Fruit fly (Drosophila melanogaster): ENCODE measurements around the gene CG43098.

CG43098 gene

dm6 chr3L:3632500-3633183 is 26.2 kb upstream of the CG43098 start (continued):
- TF ChIP-seq CG11504 (tag; optimal IDR thresholded peaks at IDR 0.05) (peak; percentile 85), CG1832 (GFP tag; optimal IDR thresholded peaks at IDR 0.05) (peak; percentile 9), CG1024 (GFP tag; IDR thresholded peaks at IDR 0.05) (peak; percentile 29; the same call in 1 of the 2 replicates), Nf-YC (tag; optimal IDR thresholded peaks at IDR 0.05) (peak; percentile 97), Hey (tag; optimal IDR thresholded peaks at IDR 0.05) (no peak), CG14014 (GFP tag; IDR thresholded peaks at IDR 0.05) (peak; percentile 93), ara (GFP tag; IDR thresholded peaks at IDR 0.05) (peak; percentile 62; the same call in 1 of the 2 replicates), sqz (GFP tag; optimal IDR thresholded peaks at IDR 0.05) (peak; percentile 37), CG31388 (GFP tag; optimal IDR thresholded peaks at IDR 0.05) (peak; percentile 5), ci (GFP tag; IDR thresholded peaks at IDR 0.05) (peak; percentile 80), ab (GFP tag; optimal IDR thresholded peaks at IDR 0.05) (no peak), CG9932 (GFP tag; IDR thresholded peaks at IDR 0.05) (peak; percentile 95), CG4707 (GFP tag; optimal IDR thresholded peaks at IDR 0.05) (no peak), exex (tag; optimal IDR thresholded peaks at IDR 0.05) (peak; percentile 45), CG14860 (GFP tag; IDR thresholded peaks at IDR 0.05; ENCODE audit: partially characterized antibody) (no peak), Myb (GFP tag; optimal IDR thresholded peaks at IDR 0.05) (no peak), fd96Cb (tag; optimal IDR thresholded peaks at IDR 0.05) (peak; percentile 65), CG10321 (GFP tag; IDR thresholded peaks at IDR 0.05) (peak; percentile 73), sens-2 (GFP tag; IDR thresholded peaks at IDR 0.05) (peak; percentile 56; the same call in 1 of the 2 replicates), Hr78 (GFP tag; optimal IDR thresholded peaks at IDR 0.05) (peak in 1 of 2 experiments; percentile 6), stwl (tag; optimal IDR thresholded peaks at IDR 0.05) (no peak), CG31224 (GFP tag; IDR thresholded peaks at IDR 0.05) (peak; percentile 84), ash1 (GFP tag; optimal IDR thresholded peaks at IDR 0.05) (no peak), Ptx1 (GFP tag; IDR thresholded peaks at IDR 0.05) (peak; percentile 93), CG6254 (GFP tag; optimal IDR thresholded peaks at IDR 0.05) (no peak), pfk (GFP tag; optimal IDR thresholded peaks at IDR 0.05) (no peak), crc (GFP tag; optimal IDR thresholded peaks at IDR 0.05) (no peak), Dp (GFP tag; optimal IDR thresholded peaks at IDR 0.05) (no peak), CG2199 (GFP tag; IDR thresholded peaks at IDR 0.05) (no peak), Hmr (GFP tag; optimal IDR thresholded peaks at IDR 0.05) (peak; percentile 93), Aef1 (GFP tag; IDR thresholded peaks at IDR 0.05) (peak; percentile 89), Scr (GFP tag; IDR thresholded peaks at IDR 0.05; ENCODE audit: partially characterized antibody) (no peak), CG30020 (tag; optimal IDR thresholded peaks at IDR 0.05) (no peak), sd (tag; optimal IDR thresholded peaks at IDR 0.05) (peak; percentile 54), dan (GFP tag; IDR thresholded peaks at IDR 0.05) (no peak; the same call in 1 of the 2 replicates), CG31441 (GFP tag; IDR thresholded peaks at IDR 0.05) (peak; percentile 73), Lim3 (GFP tag; IDR thresholded peaks at IDR 0.05) (peak; percentile 80), lab (GFP tag; optimal IDR thresholded peaks at IDR 0.05) (peak; percentile 84), ap (GFP tag; IDR thresholded peaks at IDR 0.05) (peak; percentile 73), Blimp-1 (GFP tag; optimal IDR thresholded peaks at IDR 0.05) (peak; percentile 54), CG3838 (GFP tag; optimal IDR thresholded peaks at IDR 0.05) (no peak), CG8924 (tag; optimal IDR thresholded peaks at IDR 0.05) (peak; percentile 84), CG8388 (GFP tag; optimal IDR thresholded peaks at IDR 0.05) (peak; percentile 68), CG9215 (GFP tag; IDR thresholded peaks at IDR 0.05) (peak; percentile 92), CG42726 (GFP tag; IDR thresholded peaks at IDR 0.05; ENCODE audit: partially characterized antibody) (0 out of 2 replicates have a peak, but pooled peaks have one; percentile 17), CG17829 (tag; optimal IDR thresholded peaks at IDR 0.05) (peak; percentile 37), CG12744 (GFP tag; optimal IDR thresholded peaks at IDR 0.05) (no peak), ERR (GFP tag; optimal IDR thresholded peaks at IDR 0.05) (no peak), CG4617 (GFP tag; optimal IDR thresholded peaks at IDR 0.05; ENCODE audit: borderline replicate concordance) (peak; percentile 64)

Data from whole organism, embryonic.